Fruit fly (Drosophila melanogaster): ENCODE data around the gene Cdc5.

- no peak for TF ChIP-seq pan (optimal IDR thresholded peaks at IDR 0.05)
- TF ChIP-seq psq (optimal IDR thresholded peaks at IDR 0.05), result no peak
Observed at dm6 chr3L:347641-348405, 13.4 kb downstream of the Cdc5 start.
